Fruit fly (Drosophila melanogaster): Measurements from ENCODE around the gene Gpdh3.

DNA sequence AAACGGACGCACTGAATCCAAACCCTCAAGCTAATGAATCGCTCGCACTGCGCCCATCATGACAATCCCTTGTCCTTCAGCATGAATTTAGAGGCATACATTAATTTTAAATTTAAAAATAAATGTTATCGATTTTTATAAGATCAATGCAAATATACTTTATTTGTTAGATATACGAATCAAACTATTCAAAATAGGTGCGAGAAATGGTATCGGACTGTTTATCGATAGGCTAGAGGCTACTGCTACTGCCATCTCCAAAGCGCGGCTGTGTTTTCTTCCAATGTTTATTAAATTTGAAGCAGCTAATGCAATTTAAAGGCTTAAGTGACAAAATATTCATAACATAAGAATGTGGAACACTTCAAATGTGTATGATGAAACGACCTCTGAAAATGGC lies 758 bp upstream of the Gpdh3 start, which contains the start of gene CG43342:
- TF ChIP-seq Hr4 (GFP tag; optimal IDR thresholded peaks at IDR 0.05) (no peak), fkh (GFP tag; optimal IDR thresholded peaks at IDR 0.05) (peak; percentile 64), Ets96B (tag; optimal IDR thresholded peaks at IDR 0.05) (no peak), Blimp-1 (GFP tag; optimal IDR thresholded peaks at IDR 0.05) (no peak), CG6276 (GFP tag; optimal IDR thresholded peaks at IDR 0.05) (no peak), CG11294 (GFP tag; IDR thresholded peaks at IDR 0.05) (no peak), dsx (GFP tag; optimal IDR thresholded peaks at IDR 0.05; ENCODE audit: poor library complexity, severe bottlenecking) (no peak), Hr38 (GFP tag; optimal IDR thresholded peaks at IDR 0.05) (no peak), dac (GFP tag; optimal IDR thresholded peaks at IDR 0.05) (no peak)

Measured in whole organism, prepupa.